Worm (Caenorhabditis elegans): ENCODE data around the gene F07C3.9.

DNA sequence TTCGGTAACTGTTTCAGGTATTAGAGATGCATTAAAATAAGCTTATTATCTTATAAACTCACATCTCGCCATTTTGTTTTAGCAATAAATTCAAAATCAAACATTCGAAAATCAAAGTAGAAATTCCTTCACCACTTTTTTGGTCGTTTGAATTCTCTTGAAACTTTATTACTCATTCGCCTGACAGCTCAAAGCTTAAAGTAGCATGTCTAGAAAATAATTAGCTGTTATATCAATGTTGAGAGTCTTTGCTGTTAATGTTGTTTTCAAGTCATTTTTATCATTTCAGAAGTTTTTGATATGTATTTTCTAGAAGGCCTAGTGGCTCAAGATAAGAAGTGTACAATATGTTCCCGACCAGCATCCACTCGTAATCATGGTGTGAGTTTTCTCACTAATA lies 48.6 kb upstream of the F07C3.9 start, which contains the start of gene nhr-39:
- TF ChIP-seq ceh-88 (GFP tag; IDR thresholded peaks at IDR 0.05), result no peak
- no peak for TF ChIP-seq nhr-12 (tag; optimal IDR thresholded peaks at IDR 0.05)
- TF ChIP-seq ceh-82 (tag; optimal IDR thresholded peaks at IDR 0.05), result no peak
- TF ChIP-seq lin-15B (tag; optimal IDR thresholded peaks at IDR 0.05), result no peak
- no peak for TF ChIP-seq pag-3 (tag; optimal IDR thresholded peaks at IDR 0.05; ENCODE audit: borderline replicate concordance, insufficient read depth)
- no peak for TF ChIP-seq ztf-11 (tag; optimal IDR thresholded peaks at IDR 0.05)
- no peak for TF ChIP-seq isw-1 (GFP tag; IDR thresholded peaks at IDR 0.05)
